Fruit fly (Drosophila melanogaster): ENCODE data around the gene Mayo.

DNA sequence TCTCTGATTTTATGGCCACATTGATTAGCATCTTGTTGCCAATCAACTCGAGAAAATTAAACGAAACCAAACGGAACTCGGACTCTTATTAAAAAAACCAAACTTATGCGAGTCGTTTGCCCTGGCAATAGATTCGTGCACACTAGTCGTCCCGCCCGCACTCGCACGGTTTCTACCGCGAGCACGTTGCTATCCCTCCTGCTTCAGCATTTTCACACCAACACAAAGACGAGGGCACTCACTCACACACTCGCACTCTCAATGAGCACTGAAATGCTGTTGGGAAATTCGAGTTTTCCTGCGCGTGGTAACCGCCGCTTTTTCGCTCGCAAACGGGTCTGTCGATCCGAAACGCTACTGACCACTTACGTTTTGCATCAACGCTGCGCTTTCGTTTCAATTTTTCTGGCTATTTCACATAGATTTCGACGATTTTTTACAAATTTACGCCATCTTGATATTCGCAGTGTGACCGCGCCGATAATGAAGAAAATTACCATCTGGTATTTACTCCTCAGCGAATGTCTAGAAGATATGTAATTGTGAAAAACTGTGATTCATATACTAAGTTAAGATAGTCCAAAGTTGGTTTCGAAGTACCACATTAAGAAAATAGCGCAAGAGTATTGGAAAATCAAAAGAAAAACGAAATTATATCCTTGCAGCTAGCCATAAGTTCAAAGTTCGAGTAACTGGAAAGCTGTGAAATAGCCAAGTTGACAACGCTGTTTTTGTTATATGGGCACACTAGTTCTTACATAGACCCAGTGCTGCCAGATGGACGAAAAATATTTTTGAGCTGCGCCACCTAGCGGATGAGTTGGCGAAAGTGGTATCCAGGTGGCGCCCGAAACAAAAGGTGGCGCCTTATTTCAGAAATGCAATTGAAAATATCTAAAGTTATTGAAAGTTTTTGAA lies 48.0 kb downstream of the Mayo start, which contains the start of gene dco:
- TF ChIP-seq psq (optimal IDR thresholded peaks at IDR 0.05), result no peak
- no peak for TF ChIP-seq h (optimal IDR thresholded peaks at IDR 0.05)
- TF ChIP-seq Sin3A (optimal IDR thresholded peaks at IDR 0.05), result no peak
- no peak for TF ChIP-seq Myc (optimal IDR thresholded peaks at IDR 0.05)
- no peak for TF ChIP-seq ttk (optimal IDR thresholded peaks at IDR 0.05)

Data from Kc167 (cell line).